Worm (Caenorhabditis elegans) whole organism, L1 larva: ENCODE data around the gene Y37A1B.7.

Experiments
- ceh-88 ChIP-seq: fragments of 200-800 bp; sonication (Bioruptor generic); IDR thresholded peaks from 2 replicates; pipeline ENCODE4 v1.3.6; 2022; ENCODE audit warnings: missing genetic modification characterization, missing compliant biosample characterization
- egl-13 ChIP-seq: sonication (generic microtip); optimal IDR thresholded peaks from 2 replicates; lab custom pipeline; 2016; ENCODE audit warnings: missing genotype, missing genetic modification reagents, missing genetic modification characterization, missing compliant biosample characterization
- egl-27 ChIP-seq, 2 experiments: fragments of 150-350 bp in 1 of 2; sonication (generic microtip); optimal IDR thresholded peaks; 3 replicates each; lab custom pipeline; 2017 to 2018; ENCODE audit warnings: missing biosample characterization in 2 of 2, missing genetic modification characterization in 2 of 2, missing genetic modification reagents in 2 of 2
- lin-39 ChIP-seq: fragments of 150-350 bp; optimal IDR thresholded peaks from 2 replicates; lab custom pipeline; 2014; ENCODE audit warnings: missing biosample characterization, missing genetic modification reagents, missing genetic modification characterization
- xbp-1 ChIP-seq: sonication (generic microtip); optimal IDR thresholded peaks from 2 replicates; lab custom pipeline; 2016; ENCODE audit warnings: missing genetic modification characterization, missing compliant biosample characterization

ce11 chrIV:14001782-14002181 is 41.8 kb downstream of the Y37A1B.7 start:
- no peak for TF ChIP-seq xbp-1 (tag; lab: Kevin White, UChicago)
- no peak for TF ChIP-seq egl-13 (tag; lab: Kevin White, UChicago)
- TF ChIP-seq egl-27 (tag; optimal IDR thresholded peaks at IDR 0.05; lab: Kevin White, UChicago) = no peak
- no peak for TF ChIP-seq ceh-88 (GFP tag; lab: Robert Waterston, UW)
- TF ChIP-seq lin-39 (tag; lab: Kevin White, UChicago) = no peak
